Fruit fly (Drosophila melanogaster): ENCODE measurements around the gene CG11841.

The CG11841 gene

DNA sequence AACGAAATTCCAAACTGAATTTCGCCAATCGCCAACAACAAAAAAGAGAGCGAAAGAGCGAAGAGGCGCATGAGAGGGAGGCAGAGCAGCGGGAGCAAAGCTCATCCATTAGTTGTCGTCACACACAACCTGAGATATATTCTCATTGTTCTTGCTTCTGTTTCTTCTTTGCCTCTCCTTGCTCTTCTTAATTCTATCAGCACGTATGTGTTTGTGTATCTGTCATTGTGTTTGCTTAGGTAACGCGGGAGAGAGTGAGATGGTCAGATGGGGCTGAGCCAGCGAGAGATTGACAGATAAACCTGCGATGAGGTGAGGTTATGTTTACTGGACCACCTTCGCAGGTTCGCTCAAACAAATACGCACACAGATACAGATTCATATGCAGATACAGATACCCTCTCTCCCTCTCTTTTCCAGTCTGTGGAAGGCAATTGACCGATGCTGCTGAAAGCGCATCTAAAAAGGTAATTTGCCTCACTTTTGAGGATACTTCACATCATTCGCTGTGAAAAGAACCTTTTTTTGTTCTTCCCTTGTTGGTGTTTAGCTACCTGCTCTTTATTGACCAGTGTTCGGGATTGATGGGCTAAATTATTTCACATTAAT, 23.2 kb downstream of the CG11841 start (continued):
- TF ChIP-seq CG15601 (tag; optimal IDR thresholded peaks at IDR 0.05): peak; percentile 5
- peak; percentile 77 for TF ChIP-seq sug (tag; optimal IDR thresholded peaks at IDR 0.05)
- TF ChIP-seq CG11504 (tag; optimal IDR thresholded peaks at IDR 0.05): no peak
- TF ChIP-seq gce (GFP tag; IDR thresholded peaks at IDR 0.05): no peak
- TF ChIP-seq gsb-n (tag; optimal IDR thresholded peaks at IDR 0.05): no peak
- no peak for TF ChIP-seq CG6765 (GFP tag; optimal IDR thresholded peaks at IDR 0.05)
- TF ChIP-seq Antp (GFP tag; optimal IDR thresholded peaks at IDR 0.05): no peak
- TF ChIP-seq CkIIα-i1 (GFP tag; IDR thresholded peaks at IDR 0.05): no peak
- no peak for TF ChIP-seq Abd-B (GFP tag; optimal IDR thresholded peaks at IDR 0.05)
- TF ChIP-seq Dll (GFP tag; IDR thresholded peaks at IDR 0.05; ENCODE audit: partially characterized antibody): no peak
- TF ChIP-seq CG10959 (GFP tag; IDR thresholded peaks at IDR 0.05): no peak
- TF ChIP-seq zfh2 (GFP tag; optimal IDR thresholded peaks at IDR 0.05): no peak
- no peak for TF ChIP-seq ind (GFP tag; optimal IDR thresholded peaks at IDR 0.05)
- 0 out of 2 replicates have a peak, but pooled peaks have one; percentile 13 for TF ChIP-seq Atf6 (GFP tag; IDR thresholded peaks at IDR 0.05)
- TF ChIP-seq CG8765 (GFP tag; IDR thresholded peaks at IDR 0.05): no peak
- no peak for TF ChIP-seq dysf (GFP tag; IDR thresholded peaks at IDR 0.05)
- no peak for TF ChIP-seq nerfin-2 (GFP tag; IDR thresholded peaks at IDR 0.05; ENCODE audit: partially characterized antibody)
- no peak for TF ChIP-seq CG14710 (tag; optimal IDR thresholded peaks at IDR 0.05)
- TF ChIP-seq tll (GFP tag; optimal IDR thresholded peaks at IDR 0.05): peak in 1 of 2 experiments; percentile 89
- no peak for TF ChIP-seq Dfd (GFP tag; optimal IDR thresholded peaks at IDR 0.05)
- peak; percentile 70 for TF ChIP-seq nom (GFP tag; optimal IDR thresholded peaks at IDR 0.05)
- no peak for TF ChIP-seq CG4328 (GFP tag; optimal IDR thresholded peaks at IDR 0.05)
- peak; percentile 32 for TF ChIP-seq sd (tag; optimal IDR thresholded peaks at IDR 0.05)
- TF ChIP-seq Rfx (GFP tag; IDR thresholded peaks at IDR 0.05): no peak
- no peak for TF ChIP-seq CG13296 (GFP tag; optimal IDR thresholded peaks at IDR 0.05)
- no peak for TF ChIP-seq D (optimal IDR thresholded peaks at IDR 0.05)
- no peak for TF ChIP-seq D (GFP tag; optimal IDR thresholded peaks at IDR 0.05)
- TF ChIP-seq CG18262 (tag; optimal IDR thresholded peaks at IDR 0.05): no peak
- no peak for TF ChIP-seq CG17802 (tag; optimal IDR thresholded peaks at IDR 0.05)
- peak; percentile 96 for TF ChIP-seq bigmax (GFP tag; optimal IDR thresholded peaks at IDR 0.05)
- no peak for TF ChIP-seq Dref (GFP tag; IDR thresholded peaks at IDR 0.05)
- TF ChIP-seq Elba2 (GFP tag; optimal IDR thresholded peaks at IDR 0.05): no peak
- no peak for TF ChIP-seq CG18764 (GFP tag; optimal IDR thresholded peaks at IDR 0.05)
- TF ChIP-seq Gug (GFP tag; IDR thresholded peaks at IDR 0.05): no peak
- no peak for TF ChIP-seq CG32772 (GFP tag; IDR thresholded peaks at IDR 0.05)
- TF ChIP-seq B-H1 (GFP tag; IDR thresholded peaks at IDR 0.05): no peak
- TF ChIP-seq CG6791 (GFP tag; IDR thresholded peaks at IDR 0.05; ENCODE audit: partially characterized antibody): no peak
- no peak for TF ChIP-seq tin (GFP tag; optimal IDR thresholded peaks at IDR 0.05)
- no peak for TF ChIP-seq zen2 (GFP tag; IDR thresholded peaks at IDR 0.05; ENCODE audit: partially characterized antibody)
- TF ChIP-seq CG17912 (GFP tag; optimal IDR thresholded peaks at IDR 0.05): no peak
- TF ChIP-seq CG12155 (GFP tag; optimal IDR thresholded peaks at IDR 0.05): peak; percentile 30
- TF ChIP-seq bbx (GFP tag; IDR thresholded peaks at IDR 0.05; ENCODE audit: partially characterized antibody): no peak
- no peak for TF ChIP-seq CG6254 (GFP tag; optimal IDR thresholded peaks at IDR 0.05)
- TF ChIP-seq CG9437 (GFP tag; optimal IDR thresholded peaks at IDR 0.05): no peak
- no peak for TF ChIP-seq Hand (GFP tag; optimal IDR thresholded peaks at IDR 0.05)
- no peak for TF ChIP-seq dimm (GFP tag; IDR thresholded peaks at IDR 0.05)
- no peak for TF ChIP-seq her (GFP tag; optimal IDR thresholded peaks at IDR 0.05)
- TF ChIP-seq prd (optimal IDR thresholded peaks at IDR 0.05): no peak
- TF ChIP-seq prd (GFP tag; IDR thresholded peaks at IDR 0.05): no peak
- peak; percentile 70 for TF ChIP-seq Kr (GFP tag; optimal IDR thresholded peaks at IDR 0.05)
- peak; percentile 71 for TF ChIP-seq zen (tag; optimal IDR thresholded peaks at IDR 0.05)
